Fruit fly (Drosophila melanogaster) whole organism, wandering third instar larva: ENCODE data around the gene NaPi-III.

Source experiments
- Abd-B ChIP-seq: fragments of >200 bp; optimal IDR thresholded peaks from 2 replicates; lab custom pipeline; 2017; ENCODE audit warnings: missing biosample characterization, missing genetic modification characterization
- CG32264 ChIP-seq: fragments of 200-800 bp; sonication (Bioruptor generic); optimal IDR thresholded peaks from 2 replicates; lab custom pipeline; 2016; ENCODE audit warnings: missing biosample characterization, missing genetic modification characterization
- CG9705 ChIP-seq: fragments of 200-800 bp; sonication (Bioruptor generic); optimal IDR thresholded peaks from 2 replicates; lab custom pipeline; 2018; ENCODE audit warnings: missing biosample characterization, mild to moderate bottlenecking, missing genetic modification characterization
- CrebA ChIP-seq: fragments of 200-800 bp; sonication (Bioruptor generic); optimal IDR thresholded peaks from 2 replicates; lab custom pipeline; 2016; ENCODE audit warnings: missing biosample characterization, mild to moderate bottlenecking, missing genetic modification characterization, borderline replicate concordance
- Dfd ChIP-seq: fragments of >200 bp; optimal IDR thresholded peaks from 2 replicates; lab custom pipeline; 2017; ENCODE audit warnings: missing biosample characterization, missing genetic modification characterization
- Dif ChIP-seq: fragments of 200-275, 200-300 bp; sonication (Bioruptor generic); optimal IDR thresholded peaks from 2 replicates; lab custom pipeline; 2018; ENCODE audit warnings: missing biosample characterization, missing genetic modification characterization; ENCODE audit not compliant: partially characterized antibody
- GATAd ChIP-seq: sonication (Bioruptor generic); optimal IDR thresholded peaks from 2 replicates; lab custom pipeline; 2016; ENCODE audit warnings: missing biosample characterization, missing genetic modification characterization
- HLH106 ChIP-seq: fragments of 200-800 bp; optimal IDR thresholded peaks from 3 replicates; lab custom pipeline; 2019; ENCODE audit warnings: missing biosample characterization, mild to moderate bottlenecking, missing genetic modification characterization, moderate library complexity
- Hnf4 ChIP-seq: fragments of 200-800 bp; sonication (Bioruptor generic); optimal IDR thresholded peaks from 2 replicates; lab custom pipeline; 2016; ENCODE audit warnings: missing biosample characterization, mild to moderate bottlenecking, missing genetic modification characterization
- Hr78 ChIP-seq: fragments of >200 bp; optimal IDR thresholded peaks from 2 replicates; lab custom pipeline; 2017; ENCODE audit warnings: missing biosample characterization, missing genetic modification characterization
- Hr83 ChIP-seq: fragments of 200-300 bp; sonication (Bioruptor generic); optimal IDR thresholded peaks from 2 replicates; lab custom pipeline; 2016; ENCODE audit warnings: missing biosample characterization, mild to moderate bottlenecking, missing genetic modification characterization, moderate library complexity; ENCODE audit not compliant: poor library complexity, severe bottlenecking
- Jra ChIP-seq: sonication (Bioruptor generic); optimal IDR thresholded peaks from 2 replicates; lab custom pipeline; 2016; ENCODE audit warnings: missing biosample characterization, missing genetic modification characterization
- Mio ChIP-seq: sonication (Bioruptor generic); optimal IDR thresholded peaks from 2 replicates; lab custom pipeline; 2016; ENCODE audit warnings: missing biosample characterization, missing genetic modification characterization
- Myc ChIP-seq: fragments of >200 bp; optimal IDR thresholded peaks from 2 replicates; lab custom pipeline; 2017
- N ChIP-seq: fragments of >200 bp; optimal IDR thresholded peaks from 2 replicates; lab custom pipeline; 2018; ENCODE audit warnings: missing biosample characterization, missing external identifiers, missing genetic modification characterization
- OdsH ChIP-seq: fragments of 200-800 bp; sonication (Bioruptor generic); optimal IDR thresholded peaks from 2 replicates; lab custom pipeline; 2016; ENCODE audit warnings: missing biosample characterization, mild to moderate bottlenecking, missing genetic modification characterization
- Rel ChIP-seq, 2 experiments: fragments of 200-800 bp; sonication (Bioruptor generic) in 1 of 2; optimal IDR thresholded peaks; 2 replicates in 1 of 2; 3 replicates in 1 of 2; lab custom pipeline; 2016 to 2019; ENCODE audit warnings: mild to moderate bottlenecking in 2 of 2, missing biosample characterization in 2 of 2, missing genetic modification characterization in 2 of 2, moderate library complexity in 1 of 2
- Sp1 ChIP-seq: fragments of 200-800 bp; sonication (Bioruptor generic); optimal IDR thresholded peaks from 3 replicates; lab custom pipeline; 2019; ENCODE audit warnings: missing biosample characterization, mild to moderate bottlenecking, missing genetic modification characterization, moderate library complexity
- Vsx2 ChIP-seq: fragments of 200-300, 225-300 bp; sonication (Bioruptor generic); optimal IDR thresholded peaks from 2 replicates; lab custom pipeline; 2018; ENCODE audit warnings: missing biosample characterization, missing genetic modification characterization; ENCODE audit not compliant: partially characterized antibody
- br ChIP-seq: fragments of 200-800 bp; sonication (Bioruptor generic); optimal IDR thresholded peaks from 2 replicates; lab custom pipeline; 2016; ENCODE audit warnings: missing biosample characterization, missing genetic modification characterization
- brk ChIP-seq: fragments of 200-800 bp; sonication (Bioruptor generic); optimal IDR thresholded peaks from 2 replicates; lab custom pipeline; 2016; ENCODE audit warnings: missing biosample characterization, mild to moderate bottlenecking, missing genetic modification characterization
- dl ChIP-seq, 2 experiments: fragments of 175-275, 200-275 bp in 1 of 2; fragments of 200-275 bp in 1 of 2; sonication (Bioruptor generic); optimal IDR thresholded peaks; lab custom pipeline; 2018; ENCODE audit warnings: mild to moderate bottlenecking in 2 of 2, missing biosample characterization in 2 of 2, missing genetic modification characterization in 2 of 2, moderate library complexity in 2 of 2; ENCODE audit not compliant: partially characterized antibody in 2 of 2, insufficient read depth in 1 of 2
- dmrt93B ChIP-seq: fragments of 200-800 bp; sonication (Bioruptor generic); optimal IDR thresholded peaks from 2 replicates; lab custom pipeline; 2018; ENCODE audit warnings: missing biosample characterization, mild to moderate bottlenecking, missing genetic modification characterization
- dsf ChIP-seq: sonication (Bioruptor generic); optimal IDR thresholded peaks from 2 replicates; lab custom pipeline; 2016; ENCODE audit warnings: missing biosample characterization, missing genetic modification characterization, borderline replicate concordance
- ey ChIP-seq: fragments of 200-800 bp; sonication (Bioruptor generic); optimal IDR thresholded peaks from 2 replicates; lab custom pipeline; 2016; ENCODE audit warnings: missing biosample characterization, missing genetic modification characterization
- foxo ChIP-seq, 2 experiments: fragments of 200-800 bp; sonication (Bioruptor generic); optimal IDR thresholded peaks; 2 replicates in 1 of 2; 3 replicates in 1 of 2; lab custom pipeline; 2016 to 2017; ENCODE audit warnings: missing biosample characterization in 2 of 2, missing genetic modification characterization in 2 of 2
- fru ChIP-seq: fragments of 200-800 bp; sonication (Bioruptor generic); optimal IDR thresholded peaks from 3 replicates; lab custom pipeline; 2016; ENCODE audit warnings: missing biosample characterization, mild to moderate bottlenecking, missing genetic modification characterization
- h ChIP-seq: fragments of 200-800 bp; sonication (Bioruptor generic); optimal IDR thresholded peaks from 3 replicates; lab custom pipeline; 2016; ENCODE audit warnings: missing biosample characterization, mild to moderate bottlenecking, missing genetic modification characterization
- jim ChIP-seq: fragments of 175-275, 200-325 bp; sonication (Bioruptor generic); optimal IDR thresholded peaks from 2 replicates; lab custom pipeline; 2016; ENCODE audit warnings: missing biosample characterization, mild to moderate bottlenecking, missing genetic modification characterization
- lola ChIP-seq: fragments of >200 bp; optimal IDR thresholded peaks from 2 replicates; lab custom pipeline; 2017; ENCODE audit warnings: missing biosample characterization, missing genetic modification characterization
- pan ChIP-seq: fragments of >200 bp; optimal IDR thresholded peaks from 2 replicates; lab custom pipeline; 2017
- psq ChIP-seq: fragments of 200-800 bp; sonication (Bioruptor generic); optimal IDR thresholded peaks from 3 replicates; lab custom pipeline; 2017; ENCODE audit warnings: missing biosample characterization, mild to moderate bottlenecking, missing genetic modification characterization, moderate library complexity
- rgr ChIP-seq: fragments of 200-800 bp; sonication (Bioruptor generic); optimal IDR thresholded peaks from 3 replicates; lab custom pipeline; 2016; ENCODE audit warnings: missing biosample characterization, mild to moderate bottlenecking, missing genetic modification characterization
- sage ChIP-seq: fragments of 200-800 bp; sonication (Bioruptor generic); optimal IDR thresholded peaks from 2 replicates; lab custom pipeline; 2016; ENCODE audit warnings: missing biosample characterization, mild to moderate bottlenecking, missing genetic modification characterization
- sv ChIP-seq: fragments of 200-800 bp; sonication (Bioruptor generic); optimal IDR thresholded peaks from 3 replicates; lab custom pipeline; 2016; ENCODE audit warnings: missing biosample characterization, missing genetic modification characterization
- tai ChIP-seq: sonication (Bioruptor generic); optimal IDR thresholded peaks from 2 replicates; lab custom pipeline; 2016; ENCODE audit warnings: missing biosample characterization, missing genetic modification characterization
- usp ChIP-seq: fragments of >200 bp; optimal IDR thresholded peaks from 2 replicates; lab custom pipeline; 2017; ENCODE audit warnings: missing biosample characterization, missing genetic modification characterization
- woc ChIP-seq: sonication (Bioruptor generic); optimal IDR thresholded peaks from 2 replicates; lab custom pipeline; 2016; ENCODE audit warnings: missing biosample characterization, mild to moderate bottlenecking, missing genetic modification characterization

Gene NaPi-III

DNA sequence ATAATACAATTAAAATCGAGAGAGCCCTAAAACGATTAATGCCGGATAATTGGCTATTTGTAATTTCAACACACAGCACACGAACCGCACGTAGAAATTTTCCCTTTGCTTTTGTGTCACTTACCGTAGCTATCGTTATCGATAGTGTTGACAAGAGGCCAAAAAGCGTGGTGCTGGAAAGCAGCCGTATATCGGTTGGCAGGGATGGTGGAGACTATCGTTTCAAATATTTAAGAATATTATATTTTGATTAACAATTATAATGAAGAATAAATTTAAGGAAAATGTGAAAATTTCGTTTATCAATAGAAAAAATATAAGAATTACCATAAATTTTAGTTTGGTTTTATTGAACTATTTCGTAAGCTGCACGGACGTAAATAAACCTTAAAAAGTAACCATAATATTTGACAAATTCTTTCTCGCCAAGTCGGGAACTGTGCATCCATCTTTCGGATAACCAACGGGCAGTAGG, 30.1 kb upstream of the NaPi-III start, which contains the start of gene JIL-1 (continued):
- TF ChIP-seq Dfd (GFP tag; lab: Kevin White, UChicago) (no peak), N (no peak), ey (GFP tag; lab: Kevin White, UChicago) (peak; percentile 51), lola (no peak), Vsx2 (GFP tag; lab: Kevin White, UChicago) (peak; percentile 25), dl (GFP tag; optimal IDR thresholded peaks at IDR 0.05; lab: Kevin White, UChicago; ENCODE audit: insufficient read depth in 1 of 2, partially characterized antibody in 2 of 2) (no peak), dsf (GFP tag; lab: Kevin White, UChicago) (peak; percentile 60)

DNA sequence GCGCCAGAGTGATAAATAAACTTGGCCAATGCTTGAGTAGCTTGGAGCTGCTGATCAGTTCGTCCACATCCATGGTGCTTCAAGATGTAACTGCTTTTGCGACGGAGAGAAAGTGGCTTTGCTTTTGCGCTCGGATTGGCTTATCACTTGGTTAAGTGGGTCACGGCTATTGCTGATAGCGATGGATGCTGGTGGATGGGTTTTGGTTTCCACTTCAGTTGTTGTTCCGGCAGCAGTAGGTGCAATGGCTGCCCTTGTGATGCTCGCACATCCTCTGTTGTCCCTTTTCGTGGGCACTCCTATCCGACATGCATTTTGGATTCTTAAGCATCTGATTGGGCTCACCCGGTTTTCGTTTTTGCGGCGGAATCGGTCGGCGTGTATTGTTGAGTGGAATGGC, 28.9 kb upstream of the NaPi-III start:
- no peak for TF ChIP-seq pan (lab: Kevin White, UChicago)
- TF ChIP-seq ey (GFP tag; lab: Kevin White, UChicago) = no peak
- TF ChIP-seq N = no peak
- no peak for TF ChIP-seq Sp1 (GFP tag; lab: Kevin White, UChicago)
- no peak for TF ChIP-seq Vsx2 (GFP tag; lab: Kevin White, UChicago)
- no peak for TF ChIP-seq HLH106 (tag; lab: Kevin White, UChicago)
- no peak for TF ChIP-seq Dif
- TF ChIP-seq br (GFP tag; lab: Kevin White, UChicago) = no peak
- TF ChIP-seq CG9705 (GFP tag; lab: Kevin White, UChicago) = no peak
- no peak for TF ChIP-seq dl (GFP tag; optimal IDR thresholded peaks at IDR 0.05; lab: Kevin White, UChicago; ENCODE audit: insufficient read depth in 1 of 2, partially characterized antibody in 2 of 2)
- no peak for TF ChIP-seq brk
- no peak for TF ChIP-seq lola
- TF ChIP-seq Hnf4 (GFP tag; lab: Kevin White, UChicago) = no peak
- no peak for TF ChIP-seq Dfd (GFP tag; lab: Kevin White, UChicago)
- no peak for TF ChIP-seq sage (GFP tag; lab: Kevin White, UChicago)
- TF ChIP-seq Hr78 = no peak
- no peak for TF ChIP-seq usp (GFP tag; lab: Kevin White, UChicago)
- TF ChIP-seq Rel (GFP tag; optimal IDR thresholded peaks at IDR 0.05; lab: Kevin White, UChicago) = no peak
- no peak for TF ChIP-seq Rel (tag; optimal IDR thresholded peaks at IDR 0.05; lab: Kevin White, UChicago)
- TF ChIP-seq, all 38 proteins: peak for 0

DNA sequence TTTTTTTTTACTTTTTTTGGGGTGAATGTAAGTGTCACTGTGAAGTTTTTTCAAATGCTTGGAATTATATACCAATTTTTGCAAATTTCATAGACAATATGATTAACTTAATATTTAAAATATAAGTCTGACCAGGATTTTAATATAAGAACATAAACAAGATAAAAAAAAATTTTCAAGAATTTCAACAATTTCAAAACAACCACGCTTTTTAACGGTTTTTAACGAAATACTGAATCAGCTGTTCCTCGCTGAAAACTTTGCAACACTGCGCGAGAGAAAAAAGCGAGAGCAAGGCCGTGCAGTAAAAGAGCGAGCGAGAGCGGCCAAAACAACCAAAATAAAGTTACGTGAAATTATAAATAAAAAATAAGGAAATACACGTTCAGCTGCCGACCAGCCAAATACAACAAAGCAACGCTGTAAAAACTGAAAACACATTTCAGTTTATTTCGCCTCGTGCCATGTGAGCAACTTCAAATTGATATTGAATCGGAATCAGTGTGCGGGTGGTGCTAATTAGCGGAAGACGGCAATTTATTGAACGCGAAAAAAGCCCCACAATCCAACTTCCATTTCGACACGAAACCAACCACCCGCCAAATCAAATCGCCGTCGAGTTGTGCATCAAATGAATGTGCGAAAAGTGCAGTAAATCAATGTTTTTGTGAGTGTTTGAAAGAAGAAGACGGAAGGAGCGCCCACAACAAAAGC, 26.8 kb upstream of the NaPi-III start, which contains the start of the genes CG46439, Iyd and CG33947:
TSS of gene CG46439 (minus strand) at position 51 of the 714 bp plus-strand sequence.
TSS of gene Iyd (minus strand) at position 51 of the 714 bp plus-strand sequence.
TSS of gene CG33947 (plus strand) at position 302 of the 714 bp plus-strand sequence.
- TF ChIP-seq CG32264 (GFP tag; lab: Kevin White, UChicago) (peak; percentile 67), tai (GFP tag; lab: Kevin White, UChicago) (no peak), lola (no peak), CrebA (GFP tag; lab: Kevin White, UChicago) (no peak), Myc (lab: Kevin White, UChicago) (peak; percentile 7), dsf (GFP tag; lab: Kevin White, UChicago) (no peak), sv (GFP tag; lab: Kevin White, UChicago) (no peak), Vsx2 (GFP tag; lab: Kevin White, UChicago) (peak; percentile 75), Hr83 (GFP tag; lab: Kevin White, UChicago) (no peak), Dif (peak; percentile 40), h (GFP tag; lab: Kevin White, UChicago) (peak; percentile 43), Rel (GFP tag; optimal IDR thresholded peaks at IDR 0.05; lab: Kevin White, UChicago) (no peak), Rel (tag; optimal IDR thresholded peaks at IDR 0.05; lab: Kevin White, UChicago) (peak; percentile 90), brk (peak; percentile 78), br (GFP tag; lab: Kevin White, UChicago) (peak; percentile 43), dmrt93B (GFP tag; lab: Kevin White, UChicago) (no peak), foxo (GFP tag; optimal IDR thresholded peaks at IDR 0.05; lab: Kevin White, UChicago) (peak; percentile 21 to 41), pan (lab: Kevin White, UChicago) (no peak), Hnf4 (GFP tag; lab: Kevin White, UChicago) (peak; percentile 49), HLH106 (tag; lab: Kevin White, UChicago) (peak; percentile 23), OdsH (GFP tag; lab: Kevin White, UChicago) (no peak), woc (peak; percentile 16), jim (GFP tag; lab: Kevin White, UChicago) (no peak), ey (GFP tag; lab: Kevin White, UChicago) (no peak), GATAd (GFP tag; lab: Kevin White, UChicago) (no peak), psq (GFP tag; lab: Kevin White, UChicago) (peak; percentile 54), rgr (GFP tag; lab: Kevin White, UChicago) (peak; percentile 16), dl (GFP tag; optimal IDR thresholded peaks at IDR 0.05; lab: Kevin White, UChicago; ENCODE audit: insufficient read depth in 1 of 2, partially characterized antibody in 2 of 2) (no peak), Mio (GFP tag; lab: Kevin White, UChicago) (no peak), Sp1 (GFP tag; lab: Kevin White, UChicago) (peak; percentile 53), Abd-B (GFP tag; lab: Kevin White, UChicago) (no peak), sage (GFP tag; lab: Kevin White, UChicago) (peak; percentile 80), Hr78 (no peak), Dfd (GFP tag; lab: Kevin White, UChicago) (no peak), fru (GFP tag; lab: Kevin White, UChicago) (peak; percentile 50), Jra (peak; percentile 34), CG9705 (GFP tag; lab: Kevin White, UChicago) (no peak), N (no peak), usp (GFP tag; lab: Kevin White, UChicago) (no peak)
